Worm (Caenorhabditis elegans) whole organism, young adult: Measurements from ENCODE around the gene ints-5.

ENCODE experiments used
- D2030.7 ChIP-seq: fragments of 200-800 bp; sonication (Bioruptor generic); IDR thresholded peaks from 2 replicates; pipeline ENCODE4 v1.3.6; 2022; ENCODE audit warnings: missing genetic modification reagents, missing genetic modification characterization, missing compliant biosample characterization
- F49E8.2 ChIP-seq: sonication (generic microtip); optimal IDR thresholded peaks from 3 replicates; lab custom pipeline; 2017; ENCODE audit warnings: missing genetic modification characterization, mild to moderate bottlenecking, missing compliant biosample characterization, antibody characterized with exemption, moderate library complexity; ENCODE audit not compliant: insufficient read depth
- F55B11.4 ChIP-seq: sonication (generic microtip); optimal IDR thresholded peaks from 2 replicates; lab custom pipeline; 2016; ENCODE audit warnings: missing compliant biosample characterization, missing genetic modification characterization, borderline replicate concordance; ENCODE audit not compliant: insufficient read depth
- Y53G8AR.9 ChIP-seq: fragments of 200-800 bp; sonication (Bioruptor generic); conservative IDR thresholded peaks from 2 replicates; pipeline ENCODE4 v1.3.6; 2022; ENCODE audit warnings: missing genetic modification reagents, missing genetic modification characterization, missing compliant biosample characterization
- Y79H2A.3 ChIP-seq: fragments of 200-800 bp; sonication (Bioruptor generic); conservative IDR thresholded peaks from 2 replicates; pipeline ENCODE4 v1.3.6; 2022; ENCODE audit warnings: missing genetic modification reagents, missing genetic modification characterization, missing compliant biosample characterization
- akir-1 ChIP-seq: fragments of 200-800 bp; sonication (Bioruptor generic); optimal IDR thresholded peaks from 2 replicates; lab custom pipeline; 2018; ENCODE audit warnings: mild to moderate bottlenecking, missing genetic modification characterization, moderate library complexity, missing compliant biosample characterization
- aptf-3 ChIP-seq: fragments of 200-800 bp; sonication (Bioruptor generic); IDR thresholded peaks from 2 replicates; pipeline ENCODE4 v1.3.6; 2022; ENCODE audit warnings: missing genetic modification characterization, missing compliant biosample characterization
- atf-7 ChIP-seq: sonication (generic microtip); optimal IDR thresholded peaks from 2 replicates; lab custom pipeline; 2017; ENCODE audit warnings: mild to moderate bottlenecking, missing genetic modification characterization, missing compliant biosample characterization
- attf-3 ChIP-seq: fragments of 200-800 bp; sonication (Bioruptor generic); conservative IDR thresholded peaks from 2 replicates; pipeline ENCODE4 v1.3.6; 2022; ENCODE audit warnings: missing genetic modification reagents, missing genetic modification characterization, missing compliant biosample characterization
- cebp-1 ChIP-seq, 2 experiments: fragments of 200-800 bp in 1 of 2; sonication (Bioruptor generic) in 1 of 2; sonication (generic microtip) in 1 of 2; IDR thresholded peaks in 1 of 2; optimal IDR thresholded peaks in 1 of 2; 2 replicates each; pipeline versions ENCODE4 v1.3.6 to Lab custom; 2017 to 2022; ENCODE audit warnings: missing compliant biosample characterization in 2 of 2, missing genetic modification characterization in 2 of 2, mild to moderate bottlenecking in 1 of 2, missing genetic modification reagents in 1 of 2, moderate library complexity in 1 of 2
- ceh-40 ChIP-seq: fragments of 200-800 bp; sonication (Bioruptor generic); IDR thresholded peaks from 2 replicates; pipeline ENCODE4 v1.3.6; 2022; ENCODE audit warnings: missing genetic modification characterization, missing compliant biosample characterization
- ceh-79 ChIP-seq: sonication (generic microtip); optimal IDR thresholded peaks from 2 replicates; lab custom pipeline; 2017; ENCODE audit warnings: mild to moderate bottlenecking, missing genetic modification characterization, missing compliant biosample characterization
- ceh-91 ChIP-seq: fragments of 200-800 bp; sonication (Bioruptor generic); IDR thresholded peaks from 2 replicates; pipeline ENCODE4 v1.3.6; 2022; ENCODE audit warnings: missing genetic modification reagents, missing genetic modification characterization, missing compliant biosample characterization
- ets-4 ChIP-seq: fragments of 200-800 bp; sonication (Bioruptor generic); optimal IDR thresholded peaks from 2 replicates; lab custom pipeline; 2018; ENCODE audit warnings: mild to moderate bottlenecking, missing genetic modification characterization, missing compliant biosample characterization
- gei-17 ChIP-seq: fragments of 200-800 bp; sonication (Bioruptor generic); optimal IDR thresholded peaks from 2 replicates; lab custom pipeline; 2018; ENCODE audit warnings: mild to moderate bottlenecking, missing genetic modification characterization, missing compliant biosample characterization
- lin-40 ChIP-seq: sonication (generic microtip); optimal IDR thresholded peaks from 2 replicates; lab custom pipeline; 2016; ENCODE audit warnings: missing genetic modification characterization, mild to moderate bottlenecking, missing compliant biosample characterization, missing genotype, missing genetic modification reagents
- lsy-27 ChIP-seq: sonication (generic microtip); optimal IDR thresholded peaks from 2 replicates; lab custom pipeline; 2017; ENCODE audit warnings: missing genetic modification characterization, mild to moderate bottlenecking, missing compliant biosample characterization, antibody characterized with exemption, missing genotype, borderline replicate concordance; ENCODE audit not compliant: insufficient read depth
- nfyb-1 ChIP-seq: fragments of 200-800 bp; sonication (Bioruptor generic); IDR thresholded peaks from 2 replicates; pipeline ENCODE4 v1.3.6; 2022; ENCODE audit warnings: missing genetic modification reagents, missing genetic modification characterization, missing compliant biosample characterization
- nhr-80 ChIP-seq: sonication (generic microtip); optimal IDR thresholded peaks from 2 replicates; lab custom pipeline; 2016; ENCODE audit warnings: missing genetic modification characterization, missing compliant biosample characterization
- pbrm-1 ChIP-seq: fragments of 200-800 bp; sonication (Bioruptor generic); IDR thresholded peaks from 2 replicates; pipeline ENCODE4 v1.3.6; 2022; ENCODE audit warnings: missing genetic modification reagents, missing genetic modification characterization, missing compliant biosample characterization
- sea-2 ChIP-seq: fragments of 200-800 bp; sonication (Bioruptor generic); IDR thresholded peaks from 2 replicates; pipeline ENCODE4 v1.3.6; 2022; ENCODE audit warnings: missing genetic modification characterization, missing compliant biosample characterization
- snpc-1.1 ChIP-seq: sonication (generic microtip); optimal IDR thresholded peaks from 2 replicates; lab custom pipeline; 2017; ENCODE audit warnings: missing genetic modification characterization, mild to moderate bottlenecking, missing compliant biosample characterization, antibody characterized with exemption, moderate library complexity, missing genotype, missing genetic modification reagents; ENCODE audit not compliant: insufficient read depth
- snpc-4 ChIP-seq, 5 experiments: fragments of 150-350 bp in 1 of 5; sonication (generic microtip) in 4 of 5; optimal IDR thresholded peaks; 2 replicates each; lab custom pipeline; 2014 to 2018; ENCODE audit warnings: missing genetic modification characterization in 5 of 5, missing biosample characterization in 3 of 5, antibody characterized with exemption in 2 of 5, mild to moderate bottlenecking in 2 of 5, missing compliant biosample characterization in 2 of 5, missing genotype in 2 of 5, moderate library complexity in 2 of 5, missing genetic modification reagents in 1 of 5
- sptf-2 ChIP-seq: fragments of 200-800 bp; sonication (Bioruptor generic); optimal IDR thresholded peaks from 2 replicates; lab custom pipeline; 2018; ENCODE audit warnings: mild to moderate bottlenecking, missing genetic modification characterization, missing compliant biosample characterization
- unc-130 ChIP-seq: sonication (generic microtip); optimal IDR thresholded peaks from 2 replicates; lab custom pipeline; 2016; ENCODE audit warnings: missing genetic modification reagents, missing genetic modification characterization, missing compliant biosample characterization
- xnd-1 ChIP-seq: sonication (generic microtip); optimal IDR thresholded peaks from 2 replicates; lab custom pipeline; 2016; ENCODE audit warnings: missing genotype, missing genetic modification reagents, missing genetic modification characterization, missing compliant biosample characterization
- ztf-28 ChIP-seq: fragments of 200-800 bp; sonication (Bioruptor generic); IDR thresholded peaks from 2 replicates; pipeline ENCODE4 v1.3.6; 2022; ENCODE audit warnings: missing genetic modification reagents, missing genetic modification characterization, missing compliant biosample characterization

Gene ints-5

ce11 chrV:18592448-18592847, 58.7 kb downstream of the ints-5 start, which contains the start of gene grdn-1:
TSS of gene grdn-1 (plus strand) at chrV:18592748.
- TF ChIP-seq F55B11.4 (tag; lab: Kevin White, UChicago) (no peak), ets-4 (GFP tag; lab: Kevin White, UChicago) (no peak), Y79H2A.3 (GFP tag; lab: Robert Waterston, UW) (no peak)

- no peak for TF ChIP-seq gei-17 (GFP tag; lab: Kevin White, UChicago)
- TF ChIP-seq snpc-1.1: no peak
- no peak for TF ChIP-seq pbrm-1
- no peak for TF ChIP-seq lsy-27 (tag; lab: Kevin White, UChicago)
- no peak for TF ChIP-seq cebp-1 (GFP tag; IDR thresholded peaks at IDR 0.05; lab: Robert Waterston, UW)
- TF ChIP-seq cebp-1 (tag; optimal IDR thresholded peaks at IDR 0.05; lab: Kevin White, UChicago): no peak
- TF ChIP-seq ceh-40 (GFP tag; lab: Robert Waterston, UW): no peak
- no peak for TF ChIP-seq akir-1 (GFP tag; lab: Kevin White, UChicago)
- no peak for TF ChIP-seq snpc-4 (GFP tag; optimal IDR thresholded peaks at IDR 0.05; lab: Kevin White, UChicago)
- no peak for TF ChIP-seq snpc-4 (tag; optimal IDR thresholded peaks at IDR 0.05; lab: Kevin White, UChicago)
- no peak for TF ChIP-seq sea-2
- no peak for TF ChIP-seq sptf-2 (GFP tag; lab: Kevin White, UChicago)
- TF ChIP-seq nfyb-1 (GFP tag; lab: Robert Waterston, UW): no peak
- TF ChIP-seq aptf-3 (GFP tag; lab: Robert Waterston, UW): no peak
- no peak for TF ChIP-seq Y53G8AR.9 (GFP tag; lab: Robert Waterston, UW)
- TF ChIP-seq F49E8.2 (tag; lab: Kevin White, UChicago): no peak
- TF ChIP-seq nhr-80 (tag; lab: Kevin White, UChicago): no peak
These were observed 62.5 kb downstream of the ints-5 start for ce11 chrV:18596240-18596639.

ce11 chrV:18597779-18598178, 64.0 kb downstream of the ints-5 start:
- no peak for TF ChIP-seq D2030.7 (GFP tag; lab: Robert Waterston, UW)
- TF ChIP-seq ceh-91 (GFP tag; lab: Robert Waterston, UW): no peak
- TF ChIP-seq ceh-79: no peak
- TF ChIP-seq snpc-1.1: no peak
- TF ChIP-seq attf-3 (GFP tag; lab: Robert Waterston, UW): no peak
- no peak for TF ChIP-seq lin-40 (tag; lab: Kevin White, UChicago)
- no peak for TF ChIP-seq ztf-28 (GFP tag; lab: Robert Waterston, UW)
- TF ChIP-seq unc-130 (GFP tag; lab: Kevin White, UChicago): no peak
- TF ChIP-seq xnd-1 (tag; lab: Kevin White, UChicago): no peak
- TF ChIP-seq atf-7: no peak
